Fruit fly (Drosophila melanogaster) Kc167 (cell line): ENCODE data around the gene CG31862.

Experiments used
- Myc ChIP-seq: fragments of >200 bp; optimal IDR thresholded peaks from 2 replicates; lab custom pipeline; 2017; ENCODE audit warnings: missing external identifiers
- Sin3A ChIP-seq: fragments of >200 bp; optimal IDR thresholded peaks from 2 replicates; lab custom pipeline; 2018; ENCODE audit warnings: missing external identifiers
- h ChIP-seq: fragments of >200 bp; optimal IDR thresholded peaks from 3 replicates; lab custom pipeline; 2018; ENCODE audit warnings: missing external identifiers
- insv ChIP-seq: fragments of >200 bp; optimal IDR thresholded peaks from 3 replicates; lab custom pipeline; 2018; ENCODE audit warnings: missing external identifiers
- psq ChIP-seq: fragments of >200 bp; optimal IDR thresholded peaks from 2 replicates; lab custom pipeline; 2017; ENCODE audit warnings: missing external identifiers
- ttk ChIP-seq: sonication (Bioruptor generic); optimal IDR thresholded peaks from 2 replicates; lab custom pipeline; 2017; ENCODE audit warnings: missing external identifiers

dm6 chr2L:12356141-12356540 lies 17.5 kb downstream of the CG31862 start, which contains the start of gene CG17010:
- TF ChIP-seq ttk (lab: Kevin White, UChicago) (no peak), h (lab: Kevin White, UChicago) (no peak), insv (lab: Kevin White, UChicago) (no peak), Myc (lab: Kevin White, UChicago) (no peak), psq (lab: Kevin White, UChicago) (no peak), Sin3A (lab: Kevin White, UChicago) (no peak)
